Worm (Caenorhabditis elegans) whole organism, late embryonic: ENCODE results near the gene fkh-7.

Experiments
- C08G9.2 ChIP-seq: sonication (generic microtip); optimal IDR thresholded peaks from 2 replicates; lab custom pipeline; 2016; ENCODE audit warnings: mild to moderate bottlenecking, missing genetic modification characterization, moderate library complexity, missing compliant biosample characterization
- C38D4.7 ChIP-seq: fragments of 200-800 bp; sonication (Bioruptor generic); optimal IDR thresholded peaks from 2 replicates; lab custom pipeline; 2018; ENCODE audit warnings: mild to moderate bottlenecking, missing genetic modification characterization, moderate library complexity, missing compliant biosample characterization
- F13H6.1 ChIP-seq: sonication (generic microtip); optimal IDR thresholded peaks from 2 replicates; lab custom pipeline; 2016; ENCODE audit warnings: missing genetic modification characterization, missing compliant biosample characterization
- K09A11.1 ChIP-seq: sonication (generic microtip); optimal IDR thresholded peaks from 2 replicates; lab custom pipeline; 2017; ENCODE audit warnings: antibody characterized with exemption, mild to moderate bottlenecking, missing genetic modification characterization, missing compliant biosample characterization; ENCODE audit not compliant: insufficient read depth
- ama-1 ChIP-seq: fragments of 150-350 bp; optimal IDR thresholded peaks from 2 replicates; lab custom pipeline; 2014
- ceh-18 ChIP-seq: sonication (generic microtip); optimal IDR thresholded peaks from 2 replicates; lab custom pipeline; 2016; ENCODE audit warnings: missing genetic modification characterization, missing compliant biosample characterization
- ceh-22 ChIP-seq: sonication (generic microtip); optimal IDR thresholded peaks from 2 replicates; lab custom pipeline; 2017; ENCODE audit warnings: missing biosample characterization, missing genetic modification characterization
- ceh-30 ChIP-seq: fragments of 150-350 bp; optimal IDR thresholded peaks from 2 replicates; lab custom pipeline; 2014; ENCODE audit warnings: missing biosample characterization, missing genetic modification characterization
- ceh-34 ChIP-seq: sonication (generic microtip); optimal IDR thresholded peaks from 2 replicates; lab custom pipeline; 2016; ENCODE audit warnings: mild to moderate bottlenecking, missing genetic modification characterization, missing compliant biosample characterization
- ceh-45 ChIP-seq: fragments of 200-800 bp; sonication (Bioruptor generic); IDR thresholded peaks from 2 replicates; pipeline ENCODE4 v1.3.6; 2022; ENCODE audit warnings: missing genetic modification reagents, missing genetic modification characterization, missing compliant biosample characterization
- ceh-6 ChIP-seq: fragments of 200-800 bp; sonication (Bioruptor generic); optimal IDR thresholded peaks from 2 replicates; lab custom pipeline; 2018; ENCODE audit warnings: mild to moderate bottlenecking, missing genetic modification characterization, missing compliant biosample characterization
- ceh-9 ChIP-seq: sonication (generic microtip); optimal IDR thresholded peaks from 2 replicates; lab custom pipeline; 2016; ENCODE audit warnings: mild to moderate bottlenecking, missing genetic modification characterization, inconsistent platforms, missing compliant biosample characterization
- dmd-4 ChIP-seq: sonication (generic microtip); optimal IDR thresholded peaks from 2 replicates; lab custom pipeline; 2016; ENCODE audit warnings: borderline replicate concordance, missing genetic modification characterization, missing compliant biosample characterization
- dve-1 ChIP-seq: sonication (generic microtip); optimal IDR thresholded peaks from 2 replicates; lab custom pipeline; 2017; ENCODE audit warnings: antibody characterized with exemption, mild to moderate bottlenecking, missing genetic modification characterization, missing compliant biosample characterization
- ets-4 ChIP-seq: sonication (generic microtip); optimal IDR thresholded peaks from 2 replicates; lab custom pipeline; 2016; ENCODE audit warnings: missing genetic modification characterization, missing compliant biosample characterization
- fax-1 ChIP-seq: sonication (generic microtip); optimal IDR thresholded peaks from 2 replicates; lab custom pipeline; 2016; ENCODE audit warnings: missing genotype, missing genetic modification characterization, missing compliant biosample characterization
- fkh-10 ChIP-seq: fragments of 150-350 bp; optimal IDR thresholded peaks from 2 replicates; lab custom pipeline; 2014; ENCODE audit warnings: missing biosample characterization, missing genetic modification reagents, missing genetic modification characterization
- fkh-6 ChIP-seq: sonication (generic microtip); optimal IDR thresholded peaks from 2 replicates; lab custom pipeline; 2016; ENCODE audit warnings: missing genetic modification characterization, missing compliant biosample characterization
- gmeb-2 ChIP-seq: sonication (generic microtip); optimal IDR thresholded peaks from 2 replicates; lab custom pipeline; 2016; ENCODE audit warnings: missing genetic modification characterization, inconsistent platforms, missing compliant biosample characterization
- hlh-15 ChIP-seq: sonication (generic microtip); optimal IDR thresholded peaks from 2 replicates; lab custom pipeline; 2016; ENCODE audit warnings: missing genetic modification characterization, missing compliant biosample characterization
- hlh-30 ChIP-seq: sonication (generic microtip); optimal IDR thresholded peaks from 2 replicates; lab custom pipeline; 2017; ENCODE audit warnings: antibody characterized with exemption, missing genetic modification characterization, missing compliant biosample characterization; ENCODE audit not compliant: insufficient read depth
- hlh-6 ChIP-seq: sonication (generic microtip); optimal IDR thresholded peaks from 2 replicates; lab custom pipeline; 2016; ENCODE audit warnings: missing genotype, missing genetic modification characterization, missing compliant biosample characterization
- lin-11 ChIP-seq: fragments of 200-800 bp; sonication (Bioruptor generic); optimal IDR thresholded peaks from 2 replicates; lab custom pipeline; 2018; ENCODE audit warnings: mild to moderate bottlenecking, missing genetic modification characterization, missing compliant biosample characterization
- nhr-232 ChIP-seq: sonication (generic microtip); optimal IDR thresholded peaks from 2 replicates; lab custom pipeline; 2016; ENCODE audit warnings: missing genetic modification characterization, missing compliant biosample characterization
- pax-1 ChIP-seq: fragments of 150-350 bp; optimal IDR thresholded peaks from 2 replicates; lab custom pipeline; 2014; ENCODE audit warnings: missing biosample characterization, missing genetic modification characterization
- pha-2 ChIP-seq: sonication (generic microtip); optimal IDR thresholded peaks from 2 replicates; lab custom pipeline; 2017; ENCODE audit warnings: mild to moderate bottlenecking, missing genetic modification characterization, missing compliant biosample characterization
- pha-4 ChIP-seq: fragments of 150-350 bp; optimal IDR thresholded peaks from 2 replicates; lab custom pipeline; 2018; ENCODE audit warnings: missing biosample characterization, missing genetic modification reagents, missing genetic modification characterization
- pqm-1 ChIP-seq: sonication (generic microtip); optimal IDR thresholded peaks from 2 replicates; lab custom pipeline; 2016; ENCODE audit warnings: missing genetic modification characterization, missing compliant biosample characterization
- pros-1 ChIP-seq: fragments of 150-350 bp; optimal IDR thresholded peaks from 2 replicates; lab custom pipeline; 2014; ENCODE audit warnings: missing biosample characterization, missing genetic modification reagents, missing genetic modification characterization
- rnt-1 ChIP-seq: sonication (generic microtip); optimal IDR thresholded peaks from 2 replicates; lab custom pipeline; 2016; ENCODE audit warnings: missing genetic modification characterization, missing compliant biosample characterization
- tbx-2 ChIP-seq: sonication (generic microtip); optimal IDR thresholded peaks from 2 replicates; lab custom pipeline; 2016; ENCODE audit warnings: missing genetic modification characterization, missing compliant biosample characterization
- ttx-3 ChIP-seq: sonication (generic microtip); optimal IDR thresholded peaks from 2 replicates; lab custom pipeline; 2016; ENCODE audit warnings: missing genetic modification reagents, missing genetic modification characterization, missing compliant biosample characterization
- unc-3 ChIP-seq, 2 experiments: fragments of 200-800 bp in 1 of 2; sonication (Bioruptor generic) in 1 of 2; sonication (generic microtip) in 1 of 2; conservative IDR thresholded peaks in 1 of 2; optimal IDR thresholded peaks in 1 of 2; 2 replicates each; pipeline versions ENCODE4 v1.3.6 to Lab custom; 2016 to 2022; ENCODE audit warnings: missing compliant biosample characterization in 2 of 2, missing genetic modification characterization in 2 of 2, missing genetic modification reagents in 1 of 2
- unc-42 ChIP-seq: sonication (generic microtip); optimal IDR thresholded peaks from 2 replicates; lab custom pipeline; 2016; ENCODE audit warnings: missing genotype, missing genetic modification characterization, missing compliant biosample characterization
- unc-55 ChIP-seq: sonication (generic microtip); optimal IDR thresholded peaks from 2 replicates; lab custom pipeline; 2017; ENCODE audit warnings: missing biosample characterization, missing genetic modification reagents, missing genetic modification characterization
- unc-86 ChIP-seq: sonication (generic microtip); optimal IDR thresholded peaks from 2 replicates; lab custom pipeline; 2016; ENCODE audit warnings: missing genetic modification characterization, missing compliant biosample characterization
- zip-5 ChIP-seq: sonication (generic microtip); optimal IDR thresholded peaks from 2 replicates; lab custom pipeline; 2016; ENCODE audit warnings: missing genetic modification characterization, missing compliant biosample characterization
- ztf-16 ChIP-seq: sonication (generic microtip); optimal IDR thresholded peaks from 2 replicates; lab custom pipeline; 2017; ENCODE audit warnings: missing genetic modification characterization, missing compliant biosample characterization

The fkh-7 gene

ce11 chrIV:5591134-5591533 is 6.7 kb downstream of the fkh-7 start:
- TF ChIP-seq ceh-9 (tag; lab: Kevin White, UChicago) (no peak), ceh-18 (tag; lab: Kevin White, UChicago) (peak; percentile 57), fax-1 (tag; lab: Kevin White, UChicago) (no peak), gmeb-2 (no peak), hlh-30 (tag; lab: Kevin White, UChicago) (peak; percentile 56), ama-1 (lab: Kevin White, UChicago) (no peak), ceh-34 (tag; lab: Kevin White, UChicago) (no peak)

ce11 chrIV:5592956-5593355 is 8.5 kb downstream of the fkh-7 start:
- TF ChIP-seq ztf-16 (no peak), ceh-9 (tag; lab: Kevin White, UChicago) (no peak), pqm-1 (tag; lab: Kevin White, UChicago) (no peak), tbx-2 (tag; lab: Kevin White, UChicago) (no peak), C38D4.7 (GFP tag; lab: Kevin White, UChicago) (no peak), hlh-6 (tag; lab: Kevin White, UChicago) (no peak), fkh-6 (tag; lab: Kevin White, UChicago) (no peak), unc-3 (GFP tag; conservative IDR thresholded peaks at IDR 0.05; lab: Robert Waterston, UW) (no peak), unc-3 (tag; optimal IDR thresholded peaks at IDR 0.05; lab: Kevin White, UChicago) (no peak), ceh-22 (no peak), ceh-6 (GFP tag; lab: Kevin White, UChicago) (no peak), ceh-18 (tag; lab: Kevin White, UChicago) (no peak), pha-2 (tag; lab: Kevin White, UChicago) (no peak)

ce11 chrIV:5593804-5594214 is 9.3 kb downstream of the fkh-7 start:
- TF ChIP-seq ceh-18 (tag; lab: Kevin White, UChicago) (peak; percentile 89), ceh-34 (tag; lab: Kevin White, UChicago) (peak; percentile 15), hlh-30 (tag; lab: Kevin White, UChicago) (no peak), unc-55 (GFP tag; lab: Kevin White, UChicago) (peak; percentile 97), rnt-1 (tag; lab: Kevin White, UChicago) (peak; percentile 73)

ce11 chrIV:5595567-5595966 is 11.1 kb downstream of the fkh-7 start:
- TF ChIP-seq ama-1 (lab: Kevin White, UChicago), result no peak
- no peak for TF ChIP-seq fax-1 (tag; lab: Kevin White, UChicago)
- no peak for TF ChIP-seq fkh-6 (tag; lab: Kevin White, UChicago)
- no peak for TF ChIP-seq pax-1 (tag; lab: Kevin White, UChicago)
- TF ChIP-seq lin-11 (tag; lab: Kevin White, UChicago), result no peak
- no peak for TF ChIP-seq gmeb-2
- no peak for TF ChIP-seq ceh-18 (tag; lab: Kevin White, UChicago)
- no peak for TF ChIP-seq unc-42 (tag; lab: Kevin White, UChicago)
- TF ChIP-seq zip-5 (tag; lab: Kevin White, UChicago), result no peak
- TF ChIP-seq unc-86 (tag; lab: Kevin White, UChicago), result no peak
- no peak for TF ChIP-seq pha-2 (tag; lab: Kevin White, UChicago)
- TF ChIP-seq tbx-2 (tag; lab: Kevin White, UChicago), result no peak
- no peak for TF ChIP-seq dmd-4 (tag; lab: Kevin White, UChicago)
- TF ChIP-seq ets-4 (tag; lab: Kevin White, UChicago), result no peak
- no peak for TF ChIP-seq dve-1 (tag; lab: Kevin White, UChicago)

- TF ChIP-seq pqm-1 (tag; lab: Kevin White, UChicago) (no peak), F13H6.1 (no peak), fkh-10 (no peak), C08G9.2 (no peak), nhr-232 (tag; lab: Kevin White, UChicago) (no peak), hlh-30 (tag; lab: Kevin White, UChicago) (no peak), unc-55 (GFP tag; lab: Kevin White, UChicago) (no peak), pha-4 (no peak), ama-1 (lab: Kevin White, UChicago) (no peak), pros-1 (tag; lab: Kevin White, UChicago) (no peak), dve-1 (tag; lab: Kevin White, UChicago) (no peak), ttx-3 (tag; lab: Kevin White, UChicago) (no peak), zip-5 (tag; lab: Kevin White, UChicago) (no peak), K09A11.1 (no peak), ceh-45 (GFP tag; lab: Robert Waterston, UW) (no peak), hlh-15 (tag; lab: Kevin White, UChicago) (no peak), ceh-30 (tag; lab: Kevin White, UChicago) (no peak), tbx-2 (tag; lab: Kevin White, UChicago) (no peak)
Measured at ce11 chrIV:5598515-5599132, 14.1 kb downstream of the fkh-7 start.
